Worm (Caenorhabditis elegans) whole organism, L4 larva: ENCODE results near the gene T21H3.1.

Source experiments
- D1046.2 ChIP-seq: fragments of 200-800 bp; sonication (Bioruptor generic); IDR thresholded peaks from 2 replicates; pipeline ENCODE4 v1.3.6; 2022; ENCODE audit warnings: missing genetic modification characterization, missing compliant biosample characterization
- F37D6.2 ChIP-seq: sonication (generic microtip); optimal IDR thresholded peaks from 2 replicates; lab custom pipeline; 2016; ENCODE audit warnings: mild to moderate bottlenecking, missing genetic modification characterization, missing compliant biosample characterization
- F44E2.7 ChIP-seq: fragments of 200-800 bp; sonication (Bioruptor generic); IDR thresholded peaks from 2 replicates; pipeline ENCODE4 v2.1.2; 2022; ENCODE audit warnings: missing genetic modification characterization, missing compliant biosample characterization
- R02D3.7 ChIP-seq: fragments of 150-350 bp; sonication (generic microtip); optimal IDR thresholded peaks from 3 replicates; lab custom pipeline; 2014; ENCODE audit warnings: missing biosample characterization, missing genetic modification characterization
- T20F7.1 ChIP-seq: fragments of 200-800 bp; sonication (Bioruptor generic); optimal IDR thresholded peaks from 2 replicates; lab custom pipeline; 2018; ENCODE audit warnings: mild to moderate bottlenecking, missing genetic modification characterization, missing compliant biosample characterization
- Y105C5A.15 ChIP-seq: fragments of 200-800 bp; sonication (Bioruptor generic); IDR thresholded peaks from 2 replicates; pipeline ENCODE4 v1.3.6; 2022; ENCODE audit warnings: missing genetic modification characterization, missing compliant biosample characterization
- Y5F2A.4 ChIP-seq: fragments of 200-800 bp; sonication (Bioruptor generic); optimal IDR thresholded peaks from 2 replicates; lab custom pipeline; 2018; ENCODE audit warnings: mild to moderate bottlenecking, missing genetic modification characterization, missing compliant biosample characterization
- Y75B8A.6 ChIP-seq: fragments of 200-800 bp; sonication (Bioruptor generic); IDR thresholded peaks from 2 replicates; pipeline ENCODE4 v1.3.6; 2022; ENCODE audit warnings: missing genetic modification reagents, missing genetic modification characterization, missing compliant biosample characterization
- ZK546.5 ChIP-seq, 2 experiments: sonication (generic microtip); optimal IDR thresholded peaks; 2 replicates each; lab custom pipeline; 2017; ENCODE audit warnings: missing biosample characterization in 2 of 2, missing genetic modification characterization in 2 of 2
- ama-1 ChIP-seq: fragments of 150-350 bp; optimal IDR thresholded peaks from 2 replicates; lab custom pipeline; 2014; ENCODE audit warnings: inconsistent platforms, mixed read lengths
- attf-4 ChIP-seq: sonication (generic microtip); optimal IDR thresholded peaks from 3 replicates; lab custom pipeline; 2017; ENCODE audit warnings: missing biosample characterization, missing genetic modification characterization
- ceh-32 ChIP-seq: sonication (generic microtip); optimal IDR thresholded peaks from 2 replicates; lab custom pipeline; 2016; ENCODE audit warnings: mild to moderate bottlenecking, missing genetic modification characterization, missing compliant biosample characterization; ENCODE audit not compliant: poor library complexity
- ceh-44 ChIP-seq: fragments of 200-800 bp; sonication (Bioruptor generic); IDR thresholded peaks from 2 replicates; pipeline ENCODE4 v1.3.6; 2022; ENCODE audit warnings: missing genetic modification reagents, missing genetic modification characterization, missing compliant biosample characterization
- ceh-62 ChIP-seq: sonication (generic microtip); optimal IDR thresholded peaks from 2 replicates; lab custom pipeline; 2017; ENCODE audit warnings: missing biosample characterization, missing genetic modification characterization
- ces-1 ChIP-seq: fragments of 150-350 bp; sonication (generic microtip); optimal IDR thresholded peaks from 4 replicates; lab custom pipeline; 2014; ENCODE audit warnings: missing biosample characterization, missing genetic modification reagents, missing genetic modification characterization
- ctbp-1 ChIP-seq: fragments of 200-800 bp; sonication (Bioruptor generic); IDR thresholded peaks from 2 replicates; pipeline ENCODE4 v1.3.6; 2022; ENCODE audit warnings: missing genetic modification reagents, missing genetic modification characterization, missing compliant biosample characterization
- daf-19 ChIP-seq: fragments of 200-800 bp; sonication (Bioruptor generic); conservative IDR thresholded peaks from 2 replicates; pipeline ENCODE4 v1.3.6; 2022; ENCODE audit warnings: missing genetic modification characterization, missing compliant biosample characterization
- dmd-8 ChIP-seq: fragments of 200-800 bp; sonication (Bioruptor generic); IDR thresholded peaks from 2 replicates; pipeline ENCODE4 v1.3.6; 2022; ENCODE audit warnings: missing genetic modification characterization, missing compliant biosample characterization
- duxl-1 ChIP-seq: sonication (generic microtip); optimal IDR thresholded peaks from 2 replicates; lab custom pipeline; 2016; ENCODE audit warnings: mild to moderate bottlenecking, missing genetic modification characterization, moderate library complexity, missing compliant biosample characterization; ENCODE audit not compliant: poor library complexity
- dve-1 ChIP-seq: sonication (generic microtip); optimal IDR thresholded peaks from 2 replicates; lab custom pipeline; 2017; ENCODE audit warnings: antibody characterized with exemption, mild to moderate bottlenecking, missing genetic modification characterization, missing compliant biosample characterization; ENCODE audit not compliant: insufficient read depth
- egl-27 ChIP-seq: sonication (generic microtip); optimal IDR thresholded peaks from 3 replicates; lab custom pipeline; 2017; ENCODE audit warnings: missing biosample characterization, missing genetic modification reagents, missing genetic modification characterization
- egl-43 ChIP-seq: fragments of 200-800 bp; sonication (Bioruptor generic); IDR thresholded peaks from 2 replicates; pipeline ENCODE4 v1.3.6; 2022; ENCODE audit warnings: missing genetic modification reagents, missing genetic modification characterization, missing compliant biosample characterization
- fkh-10 ChIP-seq: fragments of 150-350 bp; optimal IDR thresholded peaks from 2 replicates; lab custom pipeline; 2014; ENCODE audit warnings: missing biosample characterization, missing genetic modification reagents, missing genetic modification characterization
- gei-8 ChIP-seq: fragments of 200-800 bp; sonication (Bioruptor generic); optimal IDR thresholded peaks from 2 replicates; lab custom pipeline; 2018; ENCODE audit warnings: mild to moderate bottlenecking, missing genetic modification characterization, missing compliant biosample characterization
- hlh-11 ChIP-seq: fragments of 200-800 bp; sonication (Bioruptor generic); optimal IDR thresholded peaks from 2 replicates; lab custom pipeline; 2018; ENCODE audit warnings: mild to moderate bottlenecking, missing genetic modification characterization, missing compliant biosample characterization
- jun-1 ChIP-seq: fragments of 150-350 bp; optimal IDR thresholded peaks from 2 replicates; lab custom pipeline; 2014; ENCODE audit warnings: missing biosample characterization, missing genetic modification reagents, missing genetic modification characterization
- lim-7 ChIP-seq: fragments of 200-800 bp; sonication (Bioruptor generic); IDR thresholded peaks from 2 replicates; pipeline ENCODE4 v1.3.6; 2022; ENCODE audit warnings: missing genetic modification characterization, missing compliant biosample characterization
- lin-15B ChIP-seq: fragments of 150-350 bp; sonication (generic microtip); optimal IDR thresholded peaks from 3 replicates; lab custom pipeline; 2014; ENCODE audit warnings: missing biosample characterization, missing genetic modification characterization
- lir-3 ChIP-seq: sonication (generic microtip); optimal IDR thresholded peaks from 2 replicates; lab custom pipeline; 2016; ENCODE audit warnings: mild to moderate bottlenecking, missing genetic modification characterization, missing compliant biosample characterization
- madf-9 ChIP-seq: fragments of 200-800 bp; sonication (Bioruptor generic); conservative IDR thresholded peaks from 2 replicates; pipeline ENCODE4 v1.3.6; 2022; ENCODE audit warnings: missing genetic modification reagents, missing genetic modification characterization, missing compliant biosample characterization
- mdl-1 ChIP-seq, 2 experiments: fragments of 150-350 bp in 1 of 2; sonication (generic microtip) in 1 of 2; optimal IDR thresholded peaks; 2 replicates each; lab custom pipeline; 2014 to 2017; ENCODE audit warnings: missing biosample characterization in 2 of 2, missing genetic modification characterization in 2 of 2
- mes-2 ChIP-seq: sonication (generic microtip); optimal IDR thresholded peaks from 2 replicates; lab custom pipeline; 2016; ENCODE audit warnings: missing genotype, mild to moderate bottlenecking, missing genetic modification characterization, missing compliant biosample characterization; ENCODE audit not compliant: poor library complexity, severe bottlenecking
- mxl-2 ChIP-seq: fragments of 200-800 bp; sonication (Bioruptor generic); conservative IDR thresholded peaks from 2 replicates; pipeline ENCODE4 v1.3.6; 2022; ENCODE audit warnings: missing genetic modification reagents, missing genetic modification characterization, missing compliant biosample characterization
- mxl-3 ChIP-seq: fragments of 200-800 bp; sonication (Bioruptor generic); optimal IDR thresholded peaks from 2 replicates; lab custom pipeline; 2018; ENCODE audit warnings: mild to moderate bottlenecking, missing genetic modification characterization, missing compliant biosample characterization
- nhr-102 ChIP-seq: sonication (generic microtip); optimal IDR thresholded peaks from 2 replicates; lab custom pipeline; 2016; ENCODE audit warnings: mild to moderate bottlenecking, missing genetic modification characterization, moderate library complexity, missing compliant biosample characterization
- nhr-111 ChIP-seq: fragments of 200-800 bp; sonication (Bioruptor generic); optimal IDR thresholded peaks from 2 replicates; lab custom pipeline; 2018; ENCODE audit warnings: mild to moderate bottlenecking, missing genetic modification characterization, missing compliant biosample characterization
- nhr-237 ChIP-seq: sonication (generic microtip); optimal IDR thresholded peaks from 2 replicates; lab custom pipeline; 2017; ENCODE audit warnings: missing biosample characterization, missing genetic modification characterization
- nhr-25 ChIP-seq: sonication (generic microtip); optimal IDR thresholded peaks from 2 replicates; lab custom pipeline; 2017; ENCODE audit warnings: missing genetic modification characterization, mild to moderate bottlenecking, missing compliant biosample characterization, antibody characterized with exemption, moderate library complexity, borderline replicate concordance; ENCODE audit not compliant: insufficient read depth
- nhr-28 ChIP-seq: fragments of 150-350 bp; optimal IDR thresholded peaks from 2 replicates; lab custom pipeline; 2014; ENCODE audit warnings: missing biosample characterization, missing genetic modification characterization
- pha-4 ChIP-seq, 2 experiments: fragments of 150-350 bp in 1 of 2; fragments of 200-800 bp in 1 of 2; sonication (Bioruptor generic) in 1 of 2; IDR thresholded peaks in 1 of 2; optimal IDR thresholded peaks in 1 of 2; 2 replicates each; pipeline versions ENCODE4 v1.3.6 to Lab custom; 2014 to 2022; ENCODE audit warnings: missing genetic modification characterization in 2 of 2, missing genetic modification reagents in 2 of 2, missing biosample characterization in 1 of 2, missing compliant biosample characterization in 1 of 2
- rbr-2 ChIP-seq: sonication (generic microtip); optimal IDR thresholded peaks from 2 replicates; lab custom pipeline; 2016; ENCODE audit warnings: missing genotype, missing genetic modification characterization, missing compliant biosample characterization
- sdz-12 ChIP-seq: fragments of 200-800 bp; sonication (Bioruptor generic); optimal IDR thresholded peaks from 2 replicates; lab custom pipeline; 2018; ENCODE audit warnings: mild to moderate bottlenecking, missing genetic modification characterization, missing compliant biosample characterization
- set-16 ChIP-seq: fragments of 200-800 bp; sonication (Bioruptor generic); IDR thresholded peaks from 2 replicates; pipeline ENCODE4 v1.3.6; 2022; ENCODE audit warnings: missing genetic modification reagents, missing genetic modification characterization, missing compliant biosample characterization
- snpc-4 ChIP-seq: fragments of 150-350 bp; optimal IDR thresholded peaks from 2 replicates; lab custom pipeline; 2014; ENCODE audit warnings: missing biosample characterization, missing genetic modification characterization
- tra-1 ChIP-seq: fragments of 200-800 bp; sonication (Bioruptor generic); IDR thresholded peaks from 2 replicates; pipeline ENCODE4 v1.3.6; 2022; ENCODE audit warnings: missing genetic modification reagents, missing genetic modification characterization, missing compliant biosample characterization
- unc-130 ChIP-seq: sonication (generic microtip); optimal IDR thresholded peaks from 2 replicates; lab custom pipeline; 2016; ENCODE audit warnings: missing genetic modification reagents, missing genetic modification characterization, missing compliant biosample characterization
- unc-62 ChIP-seq, 3 experiments: fragments of 150-350 bp in 1 of 3; sonication (generic microtip); optimal IDR thresholded peaks in 2 of 3; peaks in 1 of 3; 1 replicate in 1 of 3; 2 replicates in 2 of 3; lab custom pipeline; 2014 to 2017; ENCODE audit warnings: missing biosample characterization in 3 of 3, missing genetic modification characterization in 3 of 3, missing genetic modification reagents in 3 of 3, missing genotype in 1 of 3
- vab-7 ChIP-seq: fragments of 200-800 bp; sonication (Bioruptor generic); IDR thresholded peaks from 2 replicates; pipeline ENCODE4 v1.3.6; 2022; ENCODE audit warnings: missing genetic modification reagents, missing genetic modification characterization, missing compliant biosample characterization
- zfp-2 ChIP-seq: sonication (generic microtip); optimal IDR thresholded peaks from 2 replicates; lab custom pipeline; 2016; ENCODE audit warnings: mild to moderate bottlenecking, missing genetic modification characterization, missing compliant biosample characterization
- zip-11 ChIP-seq: fragments of 200-800 bp; sonication (Bioruptor generic); IDR thresholded peaks from 2 replicates; pipeline ENCODE4 v1.3.6; 2022; ENCODE audit warnings: missing genetic modification characterization, missing compliant biosample characterization

Gene T21H3.1

ce11 chrV:1153925-1154324 is 22.6 kb upstream of the T21H3.1 start (continued):
- 0 out of 2 replicates have a peak, but pooled peaks have one; percentile 24 for TF ChIP-seq madf-9
- no peak for TF ChIP-seq Y5F2A.4 (GFP tag; lab: Kevin White, UChicago)
- no peak for TF ChIP-seq snpc-4 (tag; lab: Kevin White, UChicago)
- no peak for TF ChIP-seq zfp-2 (tag; lab: Kevin White, UChicago)
- TF ChIP-seq F44E2.7 (GFP tag; lab: Robert Waterston, UW), result no peak
- TF ChIP-seq egl-43 (GFP tag; lab: Robert Waterston, UW), result peak; percentile 64
- peak; percentile 72 for TF ChIP-seq dve-1
- peak; percentile 65 for TF ChIP-seq mxl-3 (GFP tag; lab: Kevin White, UChicago)
- no peak for TF ChIP-seq D1046.2
- TF ChIP-seq nhr-102, result peak; percentile 22
- no peak for TF ChIP-seq lin-15B (tag; lab: Kevin White, UChicago)
- no peak for TF ChIP-seq fkh-10
- TF ChIP-seq zip-11 (GFP tag; lab: Robert Waterston, UW), result no peak
- TF ChIP-seq nhr-111, result no peak
- TF ChIP-seq unc-62 (GFP tag; optimal IDR thresholded peaks at IDR 0.05 in 1 of 2; lab: Kevin White, UChicago), result peak in 1 of 2 experiments; percentile 57
- no peak for TF ChIP-seq unc-62 (tag; optimal IDR thresholded peaks at IDR 0.05; lab: Kevin White, UChicago)
- peak; percentile 55; the same call in 1 of the 2 replicates for TF ChIP-seq ctbp-1
- peak; percentile 58 for TF ChIP-seq F37D6.2 (tag; lab: Kevin White, UChicago)
- no peak for TF ChIP-seq Y75B8A.6 (GFP tag; lab: Robert Waterston, UW)
- no peak for TF ChIP-seq egl-27 (tag; lab: Kevin White, UChicago)
- TF ChIP-seq tra-1 (GFP tag; lab: Robert Waterston, UW), result peak; percentile 57; the same call in 1 of the 2 replicates
- TF ChIP-seq nhr-25 (tag; lab: Kevin White, UChicago), result no peak
- TF ChIP-seq nhr-237 (tag; lab: Kevin White, UChicago), result no peak
- no peak for TF ChIP-seq ceh-62 (tag; lab: Kevin White, UChicago)
- TF ChIP-seq unc-130 (GFP tag; lab: Kevin White, UChicago), result no peak
- TF ChIP-seq vab-7 (GFP tag; lab: Robert Waterston, UW), result no peak
- TF ChIP-seq lir-3, result no peak
- TF ChIP-seq mxl-2 (GFP tag; lab: Robert Waterston, UW), result no peak
- no peak for TF ChIP-seq daf-19 (GFP tag; lab: Robert Waterston, UW)
- no peak for TF ChIP-seq ama-1 (lab: Kevin White, UChicago)
- peak; percentile 78 for TF ChIP-seq hlh-11 (tag; lab: Kevin White, UChicago)
- no peak for TF ChIP-seq ceh-32 (tag; lab: Kevin White, UChicago)
- TF ChIP-seq nhr-28 (tag; lab: Kevin White, UChicago), result no peak
- TF ChIP-seq jun-1 (tag; lab: Kevin White, UChicago), result no peak
- no peak for TF ChIP-seq Y105C5A.15 (GFP tag; lab: Robert Waterston, UW)
- TF ChIP-seq set-16, result peak; percentile 67
- TF ChIP-seq R02D3.7 (tag; lab: Kevin White, UChicago), result no peak
- TF ChIP-seq duxl-1 (tag; lab: Kevin White, UChicago), result no peak
- no peak for TF ChIP-seq ceh-44 (GFP tag; lab: Robert Waterston, UW)
- TF ChIP-seq pha-4 (GFP tag; IDR thresholded peaks at IDR 0.05; lab: Robert Waterston, UW), result no peak; the same call in 1 of the 2 replicates
- TF ChIP-seq pha-4 (tag; optimal IDR thresholded peaks at IDR 0.05; lab: Kevin White, UChicago), result no peak
- no peak for TF ChIP-seq T20F7.1 (GFP tag; lab: Kevin White, UChicago)
- TF ChIP-seq sdz-12 (GFP tag; lab: Kevin White, UChicago), result no peak
- TF ChIP-seq ZK546.5 (tag; optimal IDR thresholded peaks at IDR 0.05; lab: Kevin White, UChicago), result no peak
- no peak; the same call in 1 of the 2 replicates for TF ChIP-seq lim-7
- peak in 1 of 2 experiments; percentile 71 for TF ChIP-seq mdl-1 (tag; optimal IDR thresholded peaks at IDR 0.05; lab: Kevin White, UChicago)
- TF ChIP-seq dmd-8 (GFP tag; lab: Robert Waterston, UW), result no peak
- TF ChIP-seq rbr-2 (tag; lab: Kevin White, UChicago), result peak; percentile 67
- TF ChIP-seq attf-4 (tag; lab: Kevin White, UChicago), result no peak
- no peak for TF ChIP-seq ces-1 (GFP tag; lab: Kevin White, UChicago)
- no peak for TF ChIP-seq gei-8 (GFP tag; lab: Kevin White, UChicago)
- peak; percentile 60 for TF ChIP-seq mes-2 (tag; lab: Kevin White, UChicago)
